Fruit fly (Drosophila melanogaster): ENCODE measurements around the gene t-cup.

Gene t-cup

dm6 chr2L:12545335-12546025, 48.3 kb upstream of the t-cup start (continued):
- no peak for TF ChIP-seq Eip74EF (GFP tag; optimal IDR thresholded peaks at IDR 0.05)
- peak; percentile 77 for TF ChIP-seq sens (GFP tag)
- TF ChIP-seq CG11696 (GFP tag; IDR thresholded peaks at IDR 0.05) = no peak
- peak; percentile 58 for TF ChIP-seq nom (GFP tag; optimal IDR thresholded peaks at IDR 0.05)
- peak; percentile 16 for TF ChIP-seq Med (GFP tag)
- TF ChIP-seq Neu2 (GFP tag; optimal IDR thresholded peaks at IDR 0.05; ENCODE audit: borderline replicate concordance) = no peak
- TF ChIP-seq CG13287 (GFP tag; IDR thresholded peaks at IDR 0.05; ENCODE audit: partially characterized antibody) = peak; percentile 12; the same call in 1 of the 2 replicates
- TF ChIP-seq CG43689 (GFP tag; IDR thresholded peaks at IDR 0.05) = no peak
- TF ChIP-seq ci (GFP tag; IDR thresholded peaks at IDR 0.05) = 0 out of 3 replicates have a peak, but pooled peaks have one; percentile 5
- TF ChIP-seq sna (GFP tag; IDR thresholded peaks at IDR 0.05; ENCODE audit: partially characterized antibody) = peak; percentile 54; the same call in 1 of the 2 replicates
- no peak for TF ChIP-seq Ada2b (GFP tag; IDR thresholded peaks at IDR 0.05)
- TF ChIP-seq CG9797 (GFP tag; optimal IDR thresholded peaks at IDR 0.05) = no peak
- TF ChIP-seq pum (GFP tag; optimal IDR thresholded peaks at IDR 0.05) = no peak
- no peak for TF ChIP-seq Myb (GFP tag; optimal IDR thresholded peaks at IDR 0.05)
- TF ChIP-seq CG34224 (GFP tag; IDR thresholded peaks at IDR 0.05; ENCODE audit: partially characterized antibody) = peak; percentile 41; the same call in 2 of the 3 replicates
- no peak for TF ChIP-seq al (GFP tag; IDR thresholded peaks at IDR 0.05)
- no peak for TF ChIP-seq CG10462 (GFP tag; optimal IDR thresholded peaks at IDR 0.05)
- TF ChIP-seq bsh (GFP tag; optimal IDR thresholded peaks at IDR 0.05) = peak in 1 of 2 experiments; percentile 8
- TF ChIP-seq CG7987 (GFP tag; optimal IDR thresholded peaks at IDR 0.05) = no peak
- no peak for TF ChIP-seq org-1 (GFP tag; optimal IDR thresholded peaks at IDR 0.05)
- TF ChIP-seq wek (GFP tag; optimal IDR thresholded peaks at IDR 0.05) = no peak
- TF ChIP-seq en (GFP tag; optimal IDR thresholded peaks at IDR 0.05) = no peak
- no peak for TF ChIP-seq CG30020 (tag; optimal IDR thresholded peaks at IDR 0.05)
- TF ChIP-seq pfk (GFP tag; optimal IDR thresholded peaks at IDR 0.05) = no peak
- TF ChIP-seq CG12391 (tag; optimal IDR thresholded peaks at IDR 0.05) = peak; percentile 22
- TF ChIP-seq CG8924 (tag; optimal IDR thresholded peaks at IDR 0.05) = peak; percentile 23

- TF ChIP-seq ato (GFP tag; IDR thresholded peaks at IDR 0.05; ENCODE audit: partially characterized antibody) (0 out of 2 replicates have a peak, but pooled peaks have one; percentile 6), Trl (optimal IDR thresholded peaks at IDR 0.05) (peak in 1 of 2 experiments; percentile 47), Trl (GFP tag; optimal IDR thresholded peaks at IDR 0.05) (no peak), CG4360 (GFP tag; IDR thresholded peaks at IDR 0.05) (peak; percentile 64), nom (GFP tag; optimal IDR thresholded peaks at IDR 0.05) (peak; percentile 32), bsh (GFP tag; optimal IDR thresholded peaks at IDR 0.05) (peak in 1 of 2 experiments; percentile 55), CG18011 (GFP tag; optimal IDR thresholded peaks at IDR 0.05) (no peak), E2f1 (GFP tag; IDR thresholded peaks at IDR 0.05) (no peak), unc-4 (GFP tag; IDR thresholded peaks at IDR 0.05; ENCODE audit: partially characterized antibody) (no peak)
Measured at dm6 chr2L:12543851-12544250, 46.7 kb upstream of the t-cup start.

DNA sequence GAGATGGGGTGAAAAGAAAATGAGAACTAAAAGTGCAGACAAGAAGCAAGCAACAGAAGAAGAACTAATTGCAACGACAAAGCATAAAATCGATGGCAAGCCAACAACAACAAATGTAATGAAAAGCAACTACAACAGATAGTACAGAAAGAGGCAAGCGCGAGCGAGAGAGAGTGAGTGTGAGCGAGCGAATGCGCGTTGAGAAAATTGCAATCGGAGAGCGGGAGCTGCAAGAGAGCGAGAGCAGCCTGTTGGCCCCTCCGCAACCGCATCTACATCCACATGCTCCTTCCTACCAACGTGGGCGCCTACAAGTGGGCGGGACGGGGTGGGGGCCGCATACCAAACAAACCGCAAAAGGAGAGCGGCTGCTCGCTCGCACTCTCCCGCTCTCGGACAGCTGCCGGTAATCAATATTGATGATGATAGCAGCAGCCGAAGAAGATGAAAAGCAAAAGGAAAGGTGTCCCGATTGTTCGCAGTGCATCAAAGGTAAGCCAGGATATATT, 46.0 kb upstream of the t-cup start:
- TF ChIP-seq Dbx (GFP tag; IDR thresholded peaks at IDR 0.05) (0 out of 3 replicates have a peak, but pooled peaks have one; percentile 12), CG14860 (GFP tag; IDR thresholded peaks at IDR 0.05; ENCODE audit: partially characterized antibody) (no peak), so (GFP tag; IDR thresholded peaks at IDR 0.05) (peak; percentile 36; the same call in 1 of the 3 replicates), grau (tag; optimal IDR thresholded peaks at IDR 0.05) (no peak), CG13624 (GFP tag; optimal IDR thresholded peaks at IDR 0.05) (no peak), cwo (GFP tag; optimal IDR thresholded peaks at IDR 0.05) (no peak), CG17385 (GFP tag; optimal IDR thresholded peaks at IDR 0.05) (peak; percentile 53), HLH54F (GFP tag; optimal IDR thresholded peaks at IDR 0.05) (no peak), cg (GFP tag; optimal IDR thresholded peaks at IDR 0.05) (peak; percentile 51), CG4820 (GFP tag; optimal IDR thresholded peaks at IDR 0.05) (no peak), unpg (GFP tag; optimal IDR thresholded peaks at IDR 0.05) (no peak), unc-4 (GFP tag; IDR thresholded peaks at IDR 0.05; ENCODE audit: partially characterized antibody) (0 out of 2 replicates have a peak, but pooled peaks have one; percentile 39), sens-2 (GFP tag; IDR thresholded peaks at IDR 0.05) (no peak), CG11695 (GFP tag; IDR thresholded peaks at IDR 0.05) (0 out of 3 replicates have a peak, but pooled peaks have one; percentile 23), Dp (GFP tag; optimal IDR thresholded peaks at IDR 0.05) (no peak)
